Worm (Caenorhabditis elegans) whole organism, L4 larva: Measurements from ENCODE around the gene emc-2.

ENCODE experiments used
- D1046.2 ChIP-seq: fragments of 200-800 bp; sonication (Bioruptor generic); IDR thresholded peaks from 2 replicates; pipeline ENCODE4 v1.3.6; 2022; ENCODE audit warnings: missing genetic modification characterization, missing compliant biosample characterization
- F10B5.3 ChIP-seq: sonication (generic microtip); optimal IDR thresholded peaks from 2 replicates; lab custom pipeline; 2016; ENCODE audit warnings: mild to moderate bottlenecking, missing genetic modification characterization, missing compliant biosample characterization
- F37D6.2 ChIP-seq: sonication (generic microtip); optimal IDR thresholded peaks from 2 replicates; lab custom pipeline; 2016; ENCODE audit warnings: mild to moderate bottlenecking, missing genetic modification characterization, missing compliant biosample characterization
- T20F7.1 ChIP-seq: fragments of 200-800 bp; sonication (Bioruptor generic); optimal IDR thresholded peaks from 2 replicates; lab custom pipeline; 2018; ENCODE audit warnings: mild to moderate bottlenecking, missing genetic modification characterization, missing compliant biosample characterization
- T26A8.4 ChIP-seq: fragments of 200-800 bp; sonication (Bioruptor generic); IDR thresholded peaks from 2 replicates; pipeline ENCODE4 v1.3.6; 2022; ENCODE audit warnings: missing genetic modification characterization, missing compliant biosample characterization
- Y75B8A.6 ChIP-seq: fragments of 200-800 bp; sonication (Bioruptor generic); IDR thresholded peaks from 2 replicates; pipeline ENCODE4 v1.3.6; 2022; ENCODE audit warnings: missing genetic modification reagents, missing genetic modification characterization, missing compliant biosample characterization
- ZK337.2 ChIP-seq: fragments of 200-800 bp; sonication (Bioruptor generic); IDR thresholded peaks from 2 replicates; pipeline ENCODE4 v1.3.6; 2022; ENCODE audit warnings: missing genetic modification reagents, missing genetic modification characterization, missing compliant biosample characterization
- aha-1 ChIP-seq: fragments of 150-350 bp; peaks from one replicate; lab custom pipeline; 2014; ENCODE audit warnings: missing biosample characterization, missing genetic modification characterization
- arid-1 ChIP-seq: fragments of 200-800 bp; sonication (Bioruptor generic); conservative IDR thresholded peaks from 2 replicates; pipeline ENCODE4 v1.3.6; 2022; ENCODE audit warnings: missing genetic modification reagents, missing genetic modification characterization, missing compliant biosample characterization
- attf-4 ChIP-seq: sonication (generic microtip); optimal IDR thresholded peaks from 3 replicates; lab custom pipeline; 2017; ENCODE audit warnings: missing biosample characterization, missing genetic modification characterization
- ceh-20 ChIP-seq: fragments of 200-800 bp; sonication (Bioruptor generic); IDR thresholded peaks from 2 replicates; pipeline ENCODE4 v1.3.6; 2022; ENCODE audit warnings: missing genetic modification reagents, missing genetic modification characterization, missing compliant biosample characterization
- ceh-44 ChIP-seq: fragments of 200-800 bp; sonication (Bioruptor generic); IDR thresholded peaks from 2 replicates; pipeline ENCODE4 v1.3.6; 2022; ENCODE audit warnings: missing genetic modification reagents, missing genetic modification characterization, missing compliant biosample characterization
- ceh-62 ChIP-seq: sonication (generic microtip); optimal IDR thresholded peaks from 2 replicates; lab custom pipeline; 2017; ENCODE audit warnings: missing biosample characterization, missing genetic modification characterization
- ces-1 ChIP-seq: fragments of 150-350 bp; sonication (generic microtip); optimal IDR thresholded peaks from 4 replicates; lab custom pipeline; 2014; ENCODE audit warnings: missing biosample characterization, missing genetic modification reagents, missing genetic modification characterization
- cey-2 ChIP-seq: sonication (generic microtip); optimal IDR thresholded peaks from 3 replicates; lab custom pipeline; 2017; ENCODE audit warnings: missing genetic modification characterization, mild to moderate bottlenecking, missing compliant biosample characterization, antibody characterized with exemption, borderline replicate concordance; ENCODE audit not compliant: insufficient read depth
- ctbp-1 ChIP-seq: fragments of 200-800 bp; sonication (Bioruptor generic); IDR thresholded peaks from 2 replicates; pipeline ENCODE4 v1.3.6; 2022; ENCODE audit warnings: missing genetic modification reagents, missing genetic modification characterization, missing compliant biosample characterization
- daf-12 ChIP-seq: fragments of 150-350 bp; optimal IDR thresholded peaks from 2 replicates; lab custom pipeline; 2014; ENCODE audit warnings: missing biosample characterization, missing genetic modification reagents, missing genetic modification characterization
- daf-8 ChIP-seq: fragments of 200-800 bp; sonication (Bioruptor generic); IDR thresholded peaks from 2 replicates; pipeline ENCODE4 v1.3.6; 2022; ENCODE audit warnings: missing genetic modification characterization, missing compliant biosample characterization
- duxl-1 ChIP-seq: sonication (generic microtip); optimal IDR thresholded peaks from 2 replicates; lab custom pipeline; 2016; ENCODE audit warnings: mild to moderate bottlenecking, missing genetic modification characterization, moderate library complexity, missing compliant biosample characterization; ENCODE audit not compliant: poor library complexity
- egl-27 ChIP-seq: sonication (generic microtip); optimal IDR thresholded peaks from 3 replicates; lab custom pipeline; 2017; ENCODE audit warnings: missing biosample characterization, missing genetic modification reagents, missing genetic modification characterization
- fos-1 ChIP-seq: fragments of 150-350 bp; optimal IDR thresholded peaks from 2 replicates; lab custom pipeline; 2014; ENCODE audit warnings: missing biosample characterization, missing genetic modification characterization
- hif-1 ChIP-seq, 2 experiments: sonication (generic microtip); optimal IDR thresholded peaks; 2 replicates each; lab custom pipeline; 2016 to 2017; ENCODE audit warnings: missing compliant biosample characterization in 2 of 2, missing genetic modification characterization in 2 of 2, missing genetic modification reagents in 2 of 2, missing genotype in 2 of 2, mild to moderate bottlenecking in 1 of 2
- hlh-30 ChIP-seq: sonication (generic microtip); optimal IDR thresholded peaks from 2 replicates; lab custom pipeline; 2017; ENCODE audit warnings: antibody characterized with exemption, mild to moderate bottlenecking, missing genetic modification characterization, missing compliant biosample characterization; ENCODE audit not compliant: insufficient read depth
- hmg-1.1 ChIP-seq: fragments of 200-800 bp; sonication (Bioruptor generic); IDR thresholded peaks from 2 replicates; pipeline ENCODE4 v1.3.6; 2022; ENCODE audit warnings: missing genetic modification reagents, missing genetic modification characterization, missing compliant biosample characterization
- lin-1 ChIP-seq: fragments of 200-800 bp; sonication (Bioruptor generic); IDR thresholded peaks from 2 replicates; pipeline ENCODE4 v1.3.6; 2022; ENCODE audit warnings: missing genetic modification reagents, missing genetic modification characterization, missing compliant biosample characterization
- lin-13 ChIP-seq: fragments of 150-350 bp; optimal IDR thresholded peaks from 2 replicates; lab custom pipeline; 2014; ENCODE audit warnings: missing biosample characterization, missing genetic modification reagents, missing genetic modification characterization
- lsy-2 ChIP-seq, 2 experiments: fragments of 150-350 bp in 1 of 2; sonication (generic microtip) in 1 of 2; optimal IDR thresholded peaks; 2 replicates each; lab custom pipeline; 2014 to 2017; ENCODE audit warnings: missing biosample characterization in 2 of 2, missing genetic modification characterization in 2 of 2
- madf-5 ChIP-seq, 2 experiments: fragments of 200-800 bp; sonication (Bioruptor generic); IDR thresholded peaks; 2 replicates each; pipeline ENCODE4 v1.3.6; 2022; ENCODE audit warnings: missing compliant biosample characterization in 2 of 2, missing genetic modification characterization in 2 of 2
- mdl-1 ChIP-seq, 2 experiments: fragments of 150-350 bp in 1 of 2; sonication (generic microtip) in 1 of 2; optimal IDR thresholded peaks; 2 replicates each; lab custom pipeline; 2014 to 2017; ENCODE audit warnings: missing biosample characterization in 2 of 2, missing genetic modification characterization in 2 of 2
- mep-1 ChIP-seq: fragments of 150-350 bp; sonication (generic microtip); optimal IDR thresholded peaks from 3 replicates; lab custom pipeline; 2014; ENCODE audit warnings: missing biosample characterization, missing genetic modification characterization
- mxl-2 ChIP-seq: fragments of 200-800 bp; sonication (Bioruptor generic); conservative IDR thresholded peaks from 2 replicates; pipeline ENCODE4 v1.3.6; 2022; ENCODE audit warnings: missing genetic modification reagents, missing genetic modification characterization, missing compliant biosample characterization
- mxl-3 ChIP-seq: fragments of 200-800 bp; sonication (Bioruptor generic); optimal IDR thresholded peaks from 2 replicates; lab custom pipeline; 2018; ENCODE audit warnings: mild to moderate bottlenecking, missing genetic modification characterization, missing compliant biosample characterization
- nhr-102 ChIP-seq: sonication (generic microtip); optimal IDR thresholded peaks from 2 replicates; lab custom pipeline; 2016; ENCODE audit warnings: mild to moderate bottlenecking, missing genetic modification characterization, moderate library complexity, missing compliant biosample characterization
- nhr-111 ChIP-seq: fragments of 200-800 bp; sonication (Bioruptor generic); optimal IDR thresholded peaks from 2 replicates; lab custom pipeline; 2018; ENCODE audit warnings: mild to moderate bottlenecking, missing genetic modification characterization, missing compliant biosample characterization
- nhr-41 ChIP-seq: fragments of 200-800 bp; sonication (Bioruptor generic); IDR thresholded peaks from 2 replicates; pipeline ENCODE4 v1.3.6; 2022; ENCODE audit warnings: missing genetic modification reagents, missing genetic modification characterization, missing compliant biosample characterization
- nhr-42 ChIP-seq: fragments of 200-800 bp; sonication (Bioruptor generic); IDR thresholded peaks from 2 replicates; pipeline ENCODE4 v1.3.6; 2022; ENCODE audit warnings: missing genetic modification characterization, missing compliant biosample characterization
- nhr-76 ChIP-seq: fragments of 150-350 bp; optimal IDR thresholded peaks from 2 replicates; lab custom pipeline; 2014; ENCODE audit warnings: missing biosample characterization, missing genetic modification characterization
- nhr-77 ChIP-seq: fragments of 150-350 bp; optimal IDR thresholded peaks from 2 replicates; lab custom pipeline; 2014; ENCODE audit warnings: missing biosample characterization, missing genetic modification characterization
- php-3 ChIP-seq: fragments of 200-800 bp; sonication (Bioruptor generic); IDR thresholded peaks from 2 replicates; pipeline ENCODE4 v1.3.6; 2022; ENCODE audit warnings: missing genetic modification reagents, missing genetic modification characterization, missing compliant biosample characterization
- pqm-1 ChIP-seq: sonication (generic microtip); optimal IDR thresholded peaks from 2 replicates; lab custom pipeline; 2017; ENCODE audit warnings: missing biosample characterization, missing genetic modification characterization
- saeg-2 ChIP-seq: fragments of 200-800 bp; sonication (Bioruptor generic); IDR thresholded peaks from 2 replicates; pipeline ENCODE4 v1.3.6; 2022; ENCODE audit warnings: missing genetic modification reagents, missing genetic modification characterization, missing compliant biosample characterization
- sdz-12 ChIP-seq: fragments of 200-800 bp; sonication (Bioruptor generic); optimal IDR thresholded peaks from 2 replicates; lab custom pipeline; 2018; ENCODE audit warnings: mild to moderate bottlenecking, missing genetic modification characterization, missing compliant biosample characterization
- snpc-4 ChIP-seq: fragments of 150-350 bp; optimal IDR thresholded peaks from 2 replicates; lab custom pipeline; 2014; ENCODE audit warnings: missing biosample characterization, missing genetic modification characterization
- spr-3 ChIP-seq: fragments of 200-800 bp; sonication (Bioruptor generic); optimal IDR thresholded peaks from 2 replicates; lab custom pipeline; 2018; ENCODE audit warnings: mild to moderate bottlenecking, missing genetic modification characterization, missing compliant biosample characterization
- unc-39 ChIP-seq: sonication (generic microtip); optimal IDR thresholded peaks from 2 replicates; lab custom pipeline; 2017; ENCODE audit warnings: missing biosample characterization, missing genetic modification characterization
- vab-7 ChIP-seq: fragments of 200-800 bp; sonication (Bioruptor generic); IDR thresholded peaks from 2 replicates; pipeline ENCODE4 v1.3.6; 2022; ENCODE audit warnings: missing genetic modification reagents, missing genetic modification characterization, missing compliant biosample characterization
- zfp-2 ChIP-seq: sonication (generic microtip); optimal IDR thresholded peaks from 2 replicates; lab custom pipeline; 2016; ENCODE audit warnings: mild to moderate bottlenecking, missing genetic modification characterization, missing compliant biosample characterization
- zfp-3 ChIP-seq: fragments of 200-800 bp; sonication (Bioruptor generic); conservative IDR thresholded peaks from 2 replicates; pipeline ENCODE4 v1.3.6; 2022; ENCODE audit warnings: missing genetic modification reagents, missing genetic modification characterization, missing compliant biosample characterization
- ztf-7 ChIP-seq: fragments of 150-350 bp; optimal IDR thresholded peaks from 2 replicates; lab custom pipeline; 2014; ENCODE audit warnings: missing biosample characterization, missing genetic modification characterization

The emc-2 gene

DNA sequence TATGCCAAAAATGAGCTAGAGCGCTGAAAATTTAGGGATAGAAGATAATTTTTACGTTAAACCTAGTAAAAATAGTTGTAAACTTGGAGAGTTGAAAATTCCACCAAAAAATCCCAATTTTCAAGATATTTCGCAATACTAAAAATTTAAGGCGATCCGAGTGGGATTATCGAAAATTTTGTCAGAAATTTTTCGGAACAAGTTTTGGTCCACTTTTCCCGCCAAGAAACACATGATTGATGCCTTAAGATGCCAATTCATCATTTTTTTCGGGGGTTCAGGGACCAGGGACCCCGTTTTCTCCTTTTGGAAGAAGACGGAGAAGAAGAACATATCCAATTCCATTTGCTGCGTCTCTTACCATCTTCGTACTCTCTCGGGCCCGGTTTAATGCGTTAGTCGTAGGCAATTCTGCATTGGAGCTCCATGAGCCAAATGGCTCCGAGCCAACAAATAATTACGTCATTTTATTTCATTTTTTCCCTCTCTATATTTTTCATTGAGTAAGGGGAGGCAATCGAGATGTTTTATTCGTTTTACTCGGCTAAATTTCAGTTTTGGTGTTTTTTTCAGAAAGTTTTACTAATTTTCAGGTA is 38.7 kb upstream of the emc-2 start (continued):
- TF ChIP-seq mxl-3 (GFP tag; lab: Kevin White, UChicago), result no peak
- TF ChIP-seq T20F7.1 (GFP tag; lab: Kevin White, UChicago), result no peak
- no peak for TF ChIP-seq F37D6.2 (tag; lab: Kevin White, UChicago)
- TF ChIP-seq pqm-1 (tag; lab: Kevin White, UChicago), result no peak
- no peak for TF ChIP-seq sdz-12
- no peak for TF ChIP-seq arid-1 (GFP tag; lab: Robert Waterston, UW)
- TF ChIP-seq php-3 (GFP tag; lab: Robert Waterston, UW), result no peak
- peak; percentile 31 for TF ChIP-seq hlh-30
- no peak for TF ChIP-seq unc-39 (tag; lab: Kevin White, UChicago)
- TF ChIP-seq nhr-42 (GFP tag; lab: Robert Waterston, UW), result no peak
- no peak for TF ChIP-seq nhr-102 (tag; lab: Kevin White, UChicago)
- TF ChIP-seq ztf-7, result no peak
- TF ChIP-seq daf-8 (GFP tag; lab: Robert Waterston, UW), result no peak
- TF ChIP-seq cey-2 (tag; lab: Kevin White, UChicago), result no peak
- TF ChIP-seq zfp-2, result peak; percentile 21
- no peak for TF ChIP-seq zfp-3 (GFP tag; lab: Robert Waterston, UW)
- no peak for TF ChIP-seq nhr-76
- no peak for TF ChIP-seq attf-4 (tag; lab: Kevin White, UChicago)
- no peak for TF ChIP-seq T26A8.4 (GFP tag; lab: Robert Waterston, UW)
- no peak for TF ChIP-seq mxl-2 (GFP tag; lab: Robert Waterston, UW)
- no peak for TF ChIP-seq egl-27
- no peak for TF ChIP-seq saeg-2
- TF ChIP-seq vab-7 (GFP tag; lab: Robert Waterston, UW), result peak; percentile 34; the same call in 1 of the 2 replicates
- TF ChIP-seq snpc-4 (tag; lab: Kevin White, UChicago), result no peak
- no peak for TF ChIP-seq daf-12 (tag; lab: Kevin White, UChicago)
- peak; percentile 75 for TF ChIP-seq ceh-20 (GFP tag; lab: Robert Waterston, UW)
- TF ChIP-seq lsy-2 (tag; optimal IDR thresholded peaks at IDR 0.05; lab: Kevin White, UChicago), result peak in 1 of 2 experiments; percentile 38

DNA sequence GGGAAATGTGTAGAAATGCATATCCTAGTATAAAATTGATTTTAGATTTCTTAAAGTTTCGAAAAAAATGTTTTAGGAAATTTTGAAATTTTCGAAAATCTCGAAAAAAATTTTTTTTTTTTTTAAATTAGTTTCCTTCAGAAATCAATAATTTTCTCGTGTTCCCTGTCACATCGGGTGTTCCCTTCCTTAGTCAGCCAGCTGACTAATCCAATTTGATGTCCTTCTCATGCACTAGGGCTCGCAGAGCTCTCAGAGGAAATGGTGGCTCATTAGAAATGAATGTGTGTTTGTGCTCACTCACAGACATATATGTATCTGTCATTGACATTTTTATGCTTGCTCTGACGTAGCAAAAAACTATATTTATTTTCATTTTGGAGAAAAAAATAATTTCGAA is 37.8 kb upstream of the emc-2 start:
- TF ChIP-seq spr-3, result no peak
- TF ChIP-seq aha-1 (tag; lab: Kevin White, UChicago), result peak; percentile 55

DNA sequence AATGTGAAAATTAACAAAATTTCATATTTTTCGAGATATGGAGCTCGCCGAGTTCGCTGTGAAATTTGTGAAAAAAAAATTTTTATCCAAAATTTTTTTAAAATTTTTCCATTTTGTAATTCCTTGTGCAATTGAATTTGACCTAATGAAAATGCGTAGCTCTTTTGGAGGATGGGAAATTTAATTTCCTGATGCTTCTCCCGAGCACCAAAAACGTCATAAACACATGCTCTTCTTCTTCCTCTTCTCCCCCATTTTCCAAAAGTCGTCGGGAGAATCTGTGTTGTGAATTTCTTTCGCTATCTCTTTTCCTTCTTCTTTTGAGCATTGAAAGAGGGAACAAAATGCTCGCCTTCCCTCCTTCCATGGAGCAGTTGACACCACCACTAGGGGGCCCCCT is 35.5 kb upstream of the emc-2 start:
- TF ChIP-seq madf-5 (GFP tag; IDR thresholded peaks at IDR 0.05; lab: Robert Waterston, UW) (no peak), ceh-62 (tag; lab: Kevin White, UChicago) (no peak), aha-1 (tag; lab: Kevin White, UChicago) (peak; percentile 30), D1046.2 (GFP tag; lab: Robert Waterston, UW) (no peak), nhr-111 (GFP tag; lab: Kevin White, UChicago) (no peak), lsy-2 (tag; optimal IDR thresholded peaks at IDR 0.05; lab: Kevin White, UChicago) (peak in 1 of 2 experiments; percentile 7), ZK337.2 (GFP tag; lab: Robert Waterston, UW) (no peak), ces-1 (GFP tag; lab: Kevin White, UChicago) (peak; percentile 89), lin-1 (no peak), zfp-2 (no peak), ceh-44 (no peak), mdl-1 (tag; optimal IDR thresholded peaks at IDR 0.05; lab: Kevin White, UChicago) (no peak), lin-13 (GFP tag; lab: Kevin White, UChicago) (no peak), ctbp-1 (GFP tag; lab: Robert Waterston, UW) (peak; percentile 60), nhr-102 (tag; lab: Kevin White, UChicago) (no peak), nhr-77 (tag; lab: Kevin White, UChicago) (no peak), hmg-1.1 (GFP tag; lab: Robert Waterston, UW) (peak; percentile 30; the same call in 1 of the 2 replicates), hif-1 (tag; optimal IDR thresholded peaks at IDR 0.05; lab: Kevin White, UChicago) (no peak), F10B5.3 (tag; lab: Kevin White, UChicago) (no peak), duxl-1 (tag; lab: Kevin White, UChicago) (no peak), fos-1 (tag; lab: Kevin White, UChicago) (no peak), Y75B8A.6 (GFP tag; lab: Robert Waterston, UW) (no peak), nhr-41 (no peak), ztf-7 (no peak), mep-1 (tag; lab: Kevin White, UChicago) (peak; percentile 10)
